Worm (Caenorhabditis elegans): ENCODE data around the gene cbp-3.

The cbp-3 gene

ce11 chrIII:9876951-9877350, 36.8 kb upstream of the cbp-3 start, which contains the start of gene ZK757.10:
ZK757.10 (plus strand) TSS chrIII:9877251.
- TF ChIP-seq him-1 (tag; optimal IDR thresholded peaks at IDR 0.05) (no peak), F23B12.7 (tag; optimal IDR thresholded peaks at IDR 0.05; ENCODE audit: insufficient read depth) (no peak), C06A6.2 (GFP tag; conservative IDR thresholded peaks at IDR 0.05) (no peak), egl-44 (GFP tag; IDR thresholded peaks at IDR 0.05) (no peak), K12H6.12 (tag; optimal IDR thresholded peaks at IDR 0.05) (no peak), ceh-27 (GFP tag; optimal IDR thresholded peaks at IDR 0.05) (no peak), unc-62 (GFP tag; optimal IDR thresholded peaks at IDR 0.05) (no peak), ztf-28 (GFP tag; IDR thresholded peaks at IDR 0.05) (no peak), fkh-3 (tag; optimal IDR thresholded peaks at IDR 0.05) (no peak), egrh-3 (GFP tag; IDR thresholded peaks at IDR 0.05) (no peak), ccch-3 (GFP tag; optimal IDR thresholded peaks at IDR 0.05) (no peak), F39B2.1 (GFP tag; IDR thresholded peaks at IDR 0.05) (no peak), xnd-1 (tag; optimal IDR thresholded peaks at IDR 0.05) (no peak), lsy-27 (tag; optimal IDR thresholded peaks at IDR 0.05; ENCODE audit: borderline replicate concordance, insufficient read depth) (no peak), dox-1 (GFP tag; IDR thresholded peaks at IDR 0.05) (no peak), T26A5.8 (tag; optimal IDR thresholded peaks at IDR 0.05) (no peak), Y95B8A.8 (GFP tag; IDR thresholded peaks at IDR 0.05) (no peak)

- TF ChIP-seq rcor-1 (GFP tag; IDR thresholded peaks at IDR 0.05) = no peak
Observed at ce11 chrIII:9878828-9879227, 35.0 kb upstream of the cbp-3 start, which contains the start of gene ZK757.2. ZK757.2 (minus strand) TSS chrIII:9878928.

ce11 chrIII:9885609-9886008, 28.2 kb upstream of the cbp-3 start:
- TF ChIP-seq cebp-1 (GFP tag; IDR thresholded peaks at IDR 0.05) (no peak), cebp-1 (tag; optimal IDR thresholded peaks at IDR 0.05) (no peak), nhr-179 (tag; optimal IDR thresholded peaks at IDR 0.05) (no peak), madf-6 (GFP tag; IDR thresholded peaks at IDR 0.05) (no peak), mes-4 (tag; optimal IDR thresholded peaks at IDR 0.05) (no peak), ceh-100 (GFP tag; IDR thresholded peaks at IDR 0.05) (no peak), athp-1 (tag; optimal IDR thresholded peaks at IDR 0.05) (no peak), egl-18 (GFP tag; IDR thresholded peaks at IDR 0.05) (no peak), Y67H2A.10 (GFP tag; conservative IDR thresholded peaks at IDR 0.05) (no peak), nhr-90 (tag; optimal IDR thresholded peaks at IDR 0.05) (no peak), repo-1 (tag; optimal IDR thresholded peaks at IDR 0.05) (no peak), pha-4 (tag; optimal IDR thresholded peaks at IDR 0.05) (no peak), snpc-1.1 (tag; optimal IDR thresholded peaks at IDR 0.05; ENCODE audit: insufficient read depth) (no peak), tbp1 (GFP tag; optimal IDR thresholded peaks at IDR 0.05) (no peak), him-1 (tag; optimal IDR thresholded peaks at IDR 0.05) (no peak), F39B2.1 (GFP tag; IDR thresholded peaks at IDR 0.05) (no peak), tbx-9 (tag; optimal IDR thresholded peaks at IDR 0.05; ENCODE audit: borderline replicate concordance) (no peak), lin-35 (GFP tag; optimal IDR thresholded peaks at IDR 0.05) (no peak), rcor-1 (GFP tag; IDR thresholded peaks at IDR 0.05) (no peak), ZK185.1 (tag; optimal IDR thresholded peaks at IDR 0.05; ENCODE audit: poor library complexity, severe bottlenecking) (no peak), B0035.1 (tag; optimal IDR thresholded peaks at IDR 0.05) (no peak)
